Fruit fly (Drosophila melanogaster): ENCODE data around the gene Agpat1.

DNA sequence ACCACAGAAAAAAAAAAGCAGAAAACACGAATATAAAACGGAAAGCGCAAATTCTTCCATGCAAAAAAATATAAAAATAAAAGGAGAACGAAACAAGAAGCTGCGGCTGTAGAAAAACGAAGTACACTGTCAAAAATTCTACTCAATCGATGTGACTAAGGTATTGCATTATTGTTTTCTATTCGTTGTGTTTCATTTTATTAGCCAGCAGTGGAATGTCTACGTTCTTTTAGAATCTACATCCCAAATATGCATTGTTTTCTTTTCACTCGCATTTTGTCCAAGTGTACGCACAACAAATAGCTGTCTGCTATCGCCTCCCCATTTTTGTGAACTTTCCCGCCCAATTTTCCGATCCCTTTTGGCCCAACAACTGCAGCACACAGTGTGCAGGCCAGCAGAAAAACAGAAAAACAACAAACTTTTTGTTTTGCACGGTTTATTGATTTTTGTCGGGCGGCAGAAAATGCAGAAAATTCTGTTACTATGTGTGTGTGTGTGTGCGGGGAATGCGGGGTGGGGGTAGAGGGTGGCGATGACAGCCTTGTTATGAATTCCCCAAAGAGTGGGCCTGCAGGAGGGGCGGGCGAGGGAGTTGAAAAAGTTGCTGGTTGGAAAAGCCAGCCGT lies 45.8 kb upstream of the Agpat1 start:
- TF ChIP-seq h (optimal IDR thresholded peaks at IDR 0.05) (no peak), Myc (optimal IDR thresholded peaks at IDR 0.05) (no peak)

All from Kc167 (cell line).